Worm (Caenorhabditis elegans) whole organism, L1 larva: ENCODE measurements around the gene lsy-12.

Experiments used
- ama-1 ChIP-seq: fragments of 150-350 bp; optimal IDR thresholded peaks from 2 replicates; lab custom pipeline; 2014
- ceh-88 ChIP-seq: fragments of 200-800 bp; sonication (Bioruptor generic); IDR thresholded peaks from 2 replicates; pipeline ENCODE4 v1.3.6; 2022; ENCODE audit warnings: missing genetic modification characterization, missing compliant biosample characterization
- elt-2 ChIP-seq: sonication (generic microtip); optimal IDR thresholded peaks from 2 replicates; lab custom pipeline; 2016; ENCODE audit warnings: missing genetic modification characterization, mild to moderate bottlenecking, inconsistent platforms, missing compliant biosample characterization, missing genetic modification reagents
- pag-3 ChIP-seq: sonication (generic microtip); optimal IDR thresholded peaks from 2 replicates; lab custom pipeline; 2017; ENCODE audit warnings: missing genetic modification characterization, mild to moderate bottlenecking, missing compliant biosample characterization, antibody characterized with exemption, borderline replicate concordance; ENCODE audit not compliant: insufficient read depth
- skn-1 ChIP-seq: fragments of 150-350 bp; optimal IDR thresholded peaks from 2 replicates; lab custom pipeline; 2014; ENCODE audit warnings: missing biosample characterization, missing genetic modification characterization
- tbx-2 ChIP-seq: sonication (generic microtip); optimal IDR thresholded peaks from 2 replicates; lab custom pipeline; 2016; ENCODE audit warnings: missing genetic modification characterization, missing compliant biosample characterization

- no peak for TF ChIP-seq ceh-88 (GFP tag; lab: Robert Waterston, UW)
- TF ChIP-seq elt-2 (tag; lab: Kevin White, UChicago): no peak
- no peak for TF ChIP-seq skn-1
- no peak for TF ChIP-seq tbx-2
- TF ChIP-seq ama-1 (lab: Kevin White, UChicago): no peak
- TF ChIP-seq pag-3: no peak
Observed at ce11 chrV:9835945-9836344, 23.8 kb downstream of the lsy-12 start, which contains the start of gene sru-38.
